Fruit fly (Drosophila melanogaster) whole organism, adult: ENCODE measurements around the gene DNAlig3.

Experiments
- CG11617 ChIP-seq: fragments of 200-800 bp; sonication (Bioruptor generic); optimal IDR thresholded peaks from 2 replicates; lab custom pipeline; 2017; ENCODE audit warnings: mild to moderate bottlenecking, missing biosample characterization, missing genetic modification reagents, missing genetic modification characterization
- CG12768 ChIP-seq: fragments of 200-800 bp; sonication (Bioruptor generic); optimal IDR thresholded peaks from 2 replicates; lab custom pipeline; 2017; ENCODE audit warnings: missing biosample characterization, missing genetic modification characterization, mild to moderate bottlenecking, moderate library complexity, missing genetic modification reagents
- CG14711 ChIP-seq: fragments of 200-800 bp; sonication (Bioruptor generic); optimal IDR thresholded peaks from 2 replicates; lab custom pipeline; 2018; ENCODE audit warnings: missing biosample characterization, mild to moderate bottlenecking, missing genetic modification characterization, moderate library complexity
- CG1620 ChIP-seq: fragments of 200-800 bp; sonication (Bioruptor generic); optimal IDR thresholded peaks from 2 replicates; lab custom pipeline; 2016; ENCODE audit warnings: missing biosample characterization, missing genetic modification characterization
- CG33017 ChIP-seq: fragments of 200-800 bp; sonication (Bioruptor generic); optimal IDR thresholded peaks from 2 replicates; lab custom pipeline; 2018; ENCODE audit warnings: missing biosample characterization, mild to moderate bottlenecking, missing genetic modification characterization, moderate library complexity
- CG5204 ChIP-seq: fragments of 200-800 bp; sonication (Bioruptor generic); optimal IDR thresholded peaks from 2 replicates; lab custom pipeline; 2016; ENCODE audit warnings: missing biosample characterization, missing genetic modification characterization
- CG7045 ChIP-seq: fragments of 200-800 bp; sonication (Bioruptor generic); optimal IDR thresholded peaks from 2 replicates; lab custom pipeline; 2017; ENCODE audit warnings: missing biosample characterization, mild to moderate bottlenecking, missing genetic modification characterization
- CG7101 ChIP-seq: fragments of 200-800 bp; sonication (Bioruptor generic); optimal IDR thresholded peaks from 2 replicates; lab custom pipeline; 2018; ENCODE audit warnings: missing biosample characterization, mild to moderate bottlenecking, missing genetic modification characterization, moderate library complexity
- Clk ChIP-seq: fragments of 200-800 bp; sonication (Bioruptor generic); optimal IDR thresholded peaks from 2 replicates; lab custom pipeline; 2017; ENCODE audit warnings: missing biosample characterization, missing genetic modification characterization
- Crg-1 ChIP-seq: fragments of 200-800 bp; sonication (Bioruptor generic); optimal IDR thresholded peaks from 2 replicates; lab custom pipeline; 2016; ENCODE audit warnings: missing biosample characterization, missing genetic modification characterization
- Hr96 ChIP-seq: fragments of 200-800 bp; sonication (Bioruptor generic); optimal IDR thresholded peaks from 2 replicates; lab custom pipeline; 2016; ENCODE audit warnings: missing biosample characterization, missing genetic modification characterization
- Mnt ChIP-seq: fragments of 200-800 bp; sonication (Bioruptor generic); optimal IDR thresholded peaks from 2 replicates; lab custom pipeline; 2016; ENCODE audit warnings: missing biosample characterization, mild to moderate bottlenecking, missing genetic modification characterization
- bab1 ChIP-seq: fragments of 200-800 bp; sonication (Bioruptor generic); optimal IDR thresholded peaks from 3 replicates; lab custom pipeline; 2019; ENCODE audit warnings: missing biosample characterization, mild to moderate bottlenecking, missing genetic modification characterization, moderate library complexity
- cic ChIP-seq: fragments of 200-800 bp; sonication (Bioruptor generic); optimal IDR thresholded peaks from 2 replicates; lab custom pipeline; 2017; ENCODE audit warnings: missing biosample characterization, mild to moderate bottlenecking, missing genetic modification characterization, moderate library complexity
- cnc ChIP-seq, 2 experiments: fragments of >200 bp; optimal IDR thresholded peaks; 2 replicates each; lab custom pipeline; 2017
- kay ChIP-seq: fragments of 200-800 bp; sonication (Bioruptor generic); peaks from one replicate; lab custom pipeline; 2016; ENCODE audit warnings: missing biosample characterization, missing genetic modification characterization, borderline replicate concordance
- ovo ChIP-seq: fragments of 200-800 bp; sonication (Bioruptor generic); optimal IDR thresholded peaks from 2 replicates; lab custom pipeline; 2016; ENCODE audit warnings: missing biosample characterization, missing genetic modification characterization
- pad ChIP-seq: fragments of 200-800 bp; sonication (Bioruptor generic); optimal IDR thresholded peaks from 3 replicates; lab custom pipeline; 2017; ENCODE audit warnings: missing biosample characterization, missing genetic modification characterization, mild to moderate bottlenecking, moderate library complexity, missing genetic modification reagents
- tj ChIP-seq: fragments of 200-800 bp; sonication (Bioruptor generic); optimal IDR thresholded peaks from 3 replicates; lab custom pipeline; 2017; ENCODE audit warnings: missing biosample characterization, mild to moderate bottlenecking, missing genetic modification characterization, moderate library complexity
- toe ChIP-seq: fragments of 200-800 bp; sonication (Bioruptor generic); optimal IDR thresholded peaks from 2 replicates; lab custom pipeline; 2016; ENCODE audit warnings: missing biosample characterization, missing genetic modification characterization

DNAlig3 gene

DNA sequence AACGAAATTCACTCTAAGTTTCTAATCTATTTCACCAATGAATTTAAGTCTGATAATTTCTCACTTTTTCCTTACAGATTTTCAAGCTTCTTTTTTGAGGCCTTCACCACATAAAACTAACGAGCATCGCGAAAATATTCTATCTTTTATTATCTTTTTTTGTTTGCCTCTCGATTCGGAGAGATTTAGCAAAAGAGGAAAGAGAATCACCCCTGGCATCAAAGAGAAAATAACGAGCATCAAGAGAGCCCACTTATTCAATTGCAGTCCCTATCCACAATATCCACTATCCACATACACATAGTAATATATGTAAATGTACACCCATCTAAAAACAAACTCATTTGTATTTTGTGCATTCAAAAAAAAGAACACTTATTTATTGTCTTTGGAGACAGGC, 34.2 kb downstream of the DNAlig3 start, which contains the start of gene GstD9:
Gene GstD9 (minus strand): TSS at position 101 of the 400 bp plus-strand sequence.
- TF ChIP-seq ovo (no peak), tj (GFP tag; lab: Kevin White, UChicago) (no peak), kay (no peak), CG33017 (tag; lab: Kevin White, UChicago) (no peak), CG5204 (no peak), cnc (optimal IDR thresholded peaks at IDR 0.05; lab: Kevin White, UChicago) (no peak), CG12768 (GFP tag; lab: Kevin White, UChicago) (no peak), Mnt (no peak)

DNA sequence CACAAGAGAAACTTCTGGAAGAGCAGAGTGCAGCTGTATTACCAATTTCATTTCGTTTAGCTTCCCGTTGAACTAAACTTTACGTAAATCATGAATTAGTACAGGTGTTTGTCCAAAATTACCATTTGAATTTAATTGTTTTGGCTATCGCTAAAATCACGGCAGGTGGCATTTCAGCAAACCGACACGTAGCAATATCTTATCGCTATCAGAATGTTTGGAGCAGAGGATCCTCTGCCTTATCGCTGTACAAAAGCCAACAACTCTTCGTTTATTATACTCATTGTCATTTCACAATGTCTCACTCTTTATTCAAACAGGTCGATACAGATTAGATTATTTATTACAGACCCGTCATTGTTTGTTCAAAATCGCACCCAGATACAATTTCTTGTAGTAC, 35.8 kb downstream of the DNAlig3 start:
- peak; percentile 8 for TF ChIP-seq kay
- no peak for TF ChIP-seq bab1
- TF ChIP-seq cic, result peak; percentile 26
- no peak for TF ChIP-seq Crg-1 (GFP tag; lab: Kevin White, UChicago)
- TF ChIP-seq CG14711, result no peak
- no peak for TF ChIP-seq CG7101

DNA sequence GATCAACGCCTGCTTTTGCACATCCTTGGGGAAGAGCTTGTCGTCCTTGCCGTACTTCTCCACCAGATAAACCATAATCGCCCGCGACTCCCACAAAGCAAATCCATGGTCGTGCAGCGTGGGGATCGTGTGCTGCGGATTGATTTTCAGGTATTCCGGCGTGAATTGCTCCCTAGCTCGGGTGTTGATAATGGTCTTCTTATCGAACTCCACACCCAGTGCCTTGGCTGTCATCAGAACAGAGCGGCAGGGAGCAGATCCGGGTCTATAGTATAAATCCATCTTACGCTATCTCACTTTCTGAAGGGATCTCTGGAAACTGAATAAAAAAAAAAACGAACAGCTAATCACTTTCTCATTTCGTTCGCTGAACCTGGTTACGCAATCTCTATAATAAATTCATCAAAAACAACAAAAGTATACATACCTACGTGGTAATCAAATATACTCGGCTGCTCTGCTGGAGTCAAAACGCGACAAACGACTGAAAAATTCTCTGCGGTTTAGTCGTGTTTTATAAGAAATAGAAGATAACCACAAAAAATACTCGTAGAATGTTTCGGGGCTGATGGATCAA, 36.3 kb downstream of the DNAlig3 start, which contains the start of gene GstD10:
Gene GstD10 (minus strand): TSS at position 472 of the 577 bp plus-strand sequence.
- TF ChIP-seq CG12768 (GFP tag; lab: Kevin White, UChicago), result no peak
- no peak for TF ChIP-seq tj (GFP tag; lab: Kevin White, UChicago)
- TF ChIP-seq kay, result no peak
- no peak for TF ChIP-seq Hr96 (GFP tag; lab: Kevin White, UChicago)
- TF ChIP-seq Clk (GFP tag; lab: Kevin White, UChicago), result no peak
- no peak for TF ChIP-seq Mnt
- TF ChIP-seq CG14711, result no peak
- no peak for TF ChIP-seq CG33017 (tag; lab: Kevin White, UChicago)
- TF ChIP-seq Crg-1 (GFP tag; lab: Kevin White, UChicago), result no peak
- TF ChIP-seq bab1, result no peak
- TF ChIP-seq CG1620 (GFP tag; lab: Kevin White, UChicago), result no peak
- TF ChIP-seq ovo, result no peak
- no peak for TF ChIP-seq CG7045 (GFP tag; lab: Kevin White, UChicago)

DNA sequence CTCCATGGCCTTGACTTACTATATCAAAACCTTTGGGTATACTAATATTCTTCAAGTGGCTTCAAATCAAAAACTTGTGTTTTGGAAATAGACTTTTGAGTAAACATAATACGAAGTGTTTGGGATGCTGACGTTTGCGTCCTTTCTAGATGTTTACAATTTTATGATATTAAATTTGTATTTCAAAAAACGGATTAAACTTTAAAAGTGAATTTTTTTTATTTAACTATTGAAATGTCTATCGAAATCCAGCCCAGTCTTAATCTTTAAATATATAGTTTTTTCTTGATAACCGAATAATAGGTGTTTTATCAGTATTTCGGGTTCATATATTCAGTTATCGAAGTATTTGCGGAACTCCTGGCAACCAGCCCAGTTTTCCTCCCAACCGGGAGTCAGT, 37.1 kb downstream of the DNAlig3 start, which contains the start of gene Tim17a1:
Gene Tim17a1 (minus strand): TSS at position 101 of the 400 bp plus-strand sequence.
- TF ChIP-seq Crg-1 (GFP tag; lab: Kevin White, UChicago) (no peak), cnc (optimal IDR thresholded peaks at IDR 0.05; lab: Kevin White, UChicago) (no peak), tj (GFP tag; lab: Kevin White, UChicago) (no peak), CG7101 (no peak), kay (no peak), ovo (no peak), cic (no peak)

DNA sequence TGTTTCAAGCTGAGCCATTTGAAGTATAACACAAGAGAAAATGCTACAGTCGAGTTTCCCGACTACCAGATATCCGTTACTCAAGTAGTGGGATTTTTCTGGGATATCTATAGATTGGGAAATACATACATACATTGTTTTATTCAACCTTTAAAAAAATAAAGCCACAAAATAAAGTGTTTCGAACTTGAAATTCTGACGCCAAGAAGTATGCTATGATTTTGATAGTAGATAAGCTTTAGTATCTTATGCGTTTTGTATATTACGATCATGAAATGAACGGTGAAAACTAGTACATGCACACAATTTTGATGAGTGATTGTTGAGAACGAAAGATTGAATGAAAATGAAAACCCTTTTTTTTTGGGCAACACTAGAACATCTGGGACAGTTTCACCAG, 38.1 kb downstream of the DNAlig3 start:
- peak; percentile 16 for TF ChIP-seq bab1
- TF ChIP-seq pad, result no peak

DNA sequence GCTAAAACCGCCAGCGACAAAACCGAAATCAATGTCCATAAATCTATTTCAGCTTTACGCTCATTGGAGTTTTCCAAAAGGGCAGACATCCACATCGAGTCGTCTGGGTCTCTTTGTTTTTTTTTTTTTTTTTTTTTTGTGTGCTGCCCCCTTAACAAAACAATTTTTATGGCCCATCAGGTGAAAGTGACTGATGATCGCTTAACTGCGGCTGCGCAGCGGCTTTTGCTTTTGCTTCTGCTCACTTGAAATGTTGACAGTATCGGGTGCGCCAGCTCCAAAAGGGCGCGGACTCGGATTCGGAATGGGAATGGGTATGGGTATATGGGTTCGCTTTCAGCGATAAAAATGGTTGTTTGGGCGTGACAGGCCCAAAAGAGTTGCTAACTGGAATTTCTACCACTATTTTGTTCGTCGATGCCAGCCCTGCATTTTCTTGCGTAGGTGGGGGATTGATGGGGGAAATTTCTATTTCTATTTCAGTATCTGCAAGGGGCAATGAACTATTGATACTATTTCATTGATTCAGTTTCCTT, 39.6 kb downstream of the DNAlig3 start:
- TF ChIP-seq ovo, result no peak
- TF ChIP-seq Hr96 (GFP tag; lab: Kevin White, UChicago), result no peak
- no peak for TF ChIP-seq CG7101
- TF ChIP-seq bab1, result no peak
- no peak for TF ChIP-seq kay
- no peak for TF ChIP-seq cnc (optimal IDR thresholded peaks at IDR 0.05; lab: Kevin White, UChicago)
- no peak for TF ChIP-seq Clk (GFP tag; lab: Kevin White, UChicago)
- no peak for TF ChIP-seq Mnt
- TF ChIP-seq CG14711, result no peak
- TF ChIP-seq CG7045 (GFP tag; lab: Kevin White, UChicago), result no peak
- TF ChIP-seq CG5204, result no peak

DNA sequence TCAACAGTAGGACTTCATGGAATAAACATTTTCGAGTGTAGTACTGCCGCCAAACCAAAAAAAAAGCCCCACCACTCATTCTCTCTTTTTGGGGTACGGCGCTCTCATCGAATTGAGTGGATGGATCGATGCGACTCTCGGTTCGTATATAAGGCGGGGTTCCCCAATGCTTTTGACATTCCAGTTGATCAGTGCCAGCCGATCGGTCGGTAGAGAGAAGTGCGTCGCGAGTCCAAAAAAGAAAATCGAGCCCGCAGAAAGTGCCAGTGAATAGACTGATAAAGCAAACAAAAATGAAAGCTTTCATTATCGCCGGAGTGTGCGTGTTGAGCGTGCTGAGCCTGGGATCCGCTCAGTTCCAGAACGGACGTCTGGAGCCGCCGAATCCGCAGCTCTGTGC, 41.8 kb downstream of the DNAlig3 start, which contains the start of gene CG4115:
Gene CG4115 (plus strand): TSS at position 172 of the 400 bp plus-strand sequence.
- TF ChIP-seq Crg-1 (GFP tag; lab: Kevin White, UChicago) (no peak), CG11617 (GFP tag; lab: Kevin White, UChicago) (no peak), CG12768 (GFP tag; lab: Kevin White, UChicago) (no peak), kay (no peak), cic (no peak), Clk (GFP tag; lab: Kevin White, UChicago) (no peak), CG7101 (no peak), CG5204 (no peak), toe (GFP tag; lab: Kevin White, UChicago) (no peak), Hr96 (GFP tag; lab: Kevin White, UChicago) (no peak), CG7045 (GFP tag; lab: Kevin White, UChicago) (no peak)

DNA sequence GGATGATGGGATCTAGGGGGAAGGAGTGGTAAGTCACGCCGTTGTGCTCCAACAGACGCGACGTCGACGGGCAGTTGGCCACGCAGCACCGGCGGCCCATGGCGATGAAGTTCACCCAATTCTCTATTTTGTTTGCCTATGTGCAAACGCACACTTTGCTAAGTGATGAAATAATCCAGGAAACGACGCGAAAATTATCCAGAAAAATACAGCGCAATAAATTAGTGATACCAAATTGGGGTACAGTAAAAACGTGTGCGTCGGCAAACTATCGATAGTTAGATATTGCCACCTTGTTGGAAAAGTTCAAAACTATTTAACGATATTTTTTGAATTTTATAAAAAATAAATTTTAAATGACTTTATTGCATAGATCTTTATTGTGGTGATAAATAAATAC, 45.6 kb downstream of the DNAlig3 start, which contains the start of gene MBD-R2:
Gene MBD-R2 (minus strand): TSS at position 222 of the 400 bp plus-strand sequence.
- TF ChIP-seq Mnt (peak; percentile 31), tj (GFP tag; lab: Kevin White, UChicago) (no peak), CG12768 (GFP tag; lab: Kevin White, UChicago) (no peak), Clk (GFP tag; lab: Kevin White, UChicago) (no peak), pad (no peak), CG7045 (GFP tag; lab: Kevin White, UChicago) (no peak), bab1 (peak; percentile 19), cnc (optimal IDR thresholded peaks at IDR 0.05; lab: Kevin White, UChicago) (no peak), Hr96 (GFP tag; lab: Kevin White, UChicago) (no peak), ovo (no peak), CG1620 (GFP tag; lab: Kevin White, UChicago) (no peak)
